Worm (Caenorhabditis elegans) whole organism, mixed stage, embryonic: ENCODE measurements around the gene srlf-3.

Source experiments
- bed-3 ChIP-seq: fragments of 200-800 bp; sonication (Bioruptor generic); optimal IDR thresholded peaks from 3 replicates; lab custom pipeline; 2018; ENCODE audit warnings: mild to moderate bottlenecking, missing genetic modification characterization, moderate library complexity, missing compliant biosample characterization
- blmp-1 ChIP-seq: fragments of 150-350 bp; optimal IDR thresholded peaks from 2 replicates; lab custom pipeline; 2014; ENCODE audit warnings: missing biosample characterization, missing genetic modification characterization
- ceh-39 ChIP-seq: fragments of 150-350 bp; optimal IDR thresholded peaks from 2 replicates; lab custom pipeline; 2014; ENCODE audit warnings: missing biosample characterization, missing genetic modification characterization
- ceh-43 ChIP-seq: fragments of 200-800 bp; sonication (Bioruptor generic); optimal IDR thresholded peaks from 2 replicates; lab custom pipeline; 2018; ENCODE audit warnings: mild to moderate bottlenecking, missing genetic modification characterization, moderate library complexity, missing compliant biosample characterization
- ces-1 ChIP-seq: fragments of 150-350 bp; optimal IDR thresholded peaks from 2 replicates; lab custom pipeline; 2014; ENCODE audit warnings: missing biosample characterization, missing genetic modification reagents, missing genetic modification characterization
- cnd-1 ChIP-seq: fragments of 200-800 bp; sonication (Bioruptor generic); optimal IDR thresholded peaks from 2 replicates; lab custom pipeline; 2018; ENCODE audit warnings: mild to moderate bottlenecking, missing genetic modification characterization, missing compliant biosample characterization
- drap-1 ChIP-seq: fragments of 200-800 bp; sonication (Bioruptor generic); optimal IDR thresholded peaks from 3 replicates; lab custom pipeline; 2018; ENCODE audit warnings: mild to moderate bottlenecking, missing genetic modification characterization, missing compliant biosample characterization
- elt-1 ChIP-seq: sonication (generic microtip); optimal IDR thresholded peaks from 2 replicates; lab custom pipeline; 2017; ENCODE audit warnings: missing genetic modification characterization, mild to moderate bottlenecking, missing compliant biosample characterization, antibody characterized with exemption, moderate library complexity, borderline replicate concordance; ENCODE audit not compliant: insufficient read depth
- ham-2 ChIP-seq: fragments of 200-800 bp; sonication (Bioruptor generic); optimal IDR thresholded peaks from 2 replicates; lab custom pipeline; 2018; ENCODE audit warnings: mild to moderate bottlenecking, missing genetic modification characterization, missing compliant biosample characterization
- hlh-1 ChIP-seq: fragments of 150-350 bp; optimal IDR thresholded peaks from 2 replicates; lab custom pipeline; 2014; ENCODE audit warnings: missing biosample characterization, missing genetic modification reagents, missing genetic modification characterization
- lin-13 ChIP-seq: fragments of 150-350 bp; optimal IDR thresholded peaks from 2 replicates; lab custom pipeline; 2014; ENCODE audit warnings: missing biosample characterization, missing genetic modification characterization
- lin-32 ChIP-seq: fragments of 200-800 bp; sonication (Bioruptor generic); optimal IDR thresholded peaks from 2 replicates; lab custom pipeline; 2018; ENCODE audit warnings: mild to moderate bottlenecking, missing genetic modification characterization, missing compliant biosample characterization
- lsy-2 ChIP-seq: fragments of 150-350 bp; optimal IDR thresholded peaks from 2 replicates; lab custom pipeline; 2014; ENCODE audit warnings: missing biosample characterization, missing genetic modification characterization
- mab-5 ChIP-seq: fragments of 150-350 bp; optimal IDR thresholded peaks from 2 replicates; lab custom pipeline; 2014; ENCODE audit warnings: missing biosample characterization, missing genetic modification characterization
- mep-1 ChIP-seq: fragments of 150-350 bp; optimal IDR thresholded peaks from 2 replicates; lab custom pipeline; 2017; ENCODE audit warnings: missing biosample characterization, missing genetic modification reagents, missing genetic modification characterization, inconsistent platforms
- mls-2 ChIP-seq: sonication (generic microtip); optimal IDR thresholded peaks from 2 replicates; lab custom pipeline; 2016; ENCODE audit warnings: mild to moderate bottlenecking, missing genetic modification characterization, moderate library complexity, missing compliant biosample characterization
- nhr-12 ChIP-seq: fragments of 150-350 bp; optimal IDR thresholded peaks from 2 replicates; lab custom pipeline; 2014; ENCODE audit warnings: missing biosample characterization, missing genetic modification characterization
- nhr-2 ChIP-seq: fragments of 150-350 bp; optimal IDR thresholded peaks from 2 replicates; lab custom pipeline; 2014; ENCODE audit warnings: missing biosample characterization, missing genetic modification characterization
- nhr-237 ChIP-seq: fragments of 150-350 bp; optimal IDR thresholded peaks from 2 replicates; lab custom pipeline; 2014; ENCODE audit warnings: missing biosample characterization, missing genetic modification characterization
- nhr-28 ChIP-seq: fragments of 150-350 bp; optimal IDR thresholded peaks from 2 replicates; lab custom pipeline; 2014; ENCODE audit warnings: missing biosample characterization, missing genetic modification characterization
- nhr-76 ChIP-seq: sonication (generic microtip); optimal IDR thresholded peaks from 2 replicates; lab custom pipeline; 2017; ENCODE audit warnings: missing biosample characterization, missing genetic modification characterization
- pha-4 ChIP-seq: fragments of 150-350 bp; optimal IDR thresholded peaks from 2 replicates; lab custom pipeline; 2018; ENCODE audit warnings: missing biosample characterization, missing genetic modification reagents, missing genetic modification characterization
- sem-2 ChIP-seq: fragments of 200-800 bp; sonication (Bioruptor generic); optimal IDR thresholded peaks from 2 replicates; lab custom pipeline; 2018; ENCODE audit warnings: mild to moderate bottlenecking, missing genetic modification characterization, missing compliant biosample characterization
- sptf-1 ChIP-seq: sonication (generic microtip); optimal IDR thresholded peaks from 2 replicates; lab custom pipeline; 2017; ENCODE audit warnings: mild to moderate bottlenecking, missing genetic modification characterization, moderate library complexity, missing compliant biosample characterization
- tbx-8 ChIP-seq: fragments of 200-800 bp; sonication (Bioruptor generic); optimal IDR thresholded peaks from 2 replicates; lab custom pipeline; 2018; ENCODE audit warnings: mild to moderate bottlenecking, missing genetic modification characterization, moderate library complexity, missing compliant biosample characterization
- unc-120 ChIP-seq: sonication (generic microtip); optimal IDR thresholded peaks from 2 replicates; lab custom pipeline; 2017; ENCODE audit warnings: missing genetic modification characterization, missing compliant biosample characterization; ENCODE audit not compliant: poor library complexity, severe bottlenecking
- unc-62 ChIP-seq: fragments of 150-350 bp; optimal IDR thresholded peaks from 2 replicates; lab custom pipeline; 2014; ENCODE audit warnings: missing biosample characterization, missing genetic modification reagents, missing genetic modification characterization
- zip-8 ChIP-seq: fragments of 150-350 bp; optimal IDR thresholded peaks from 2 replicates; lab custom pipeline; 2014; ENCODE audit warnings: missing biosample characterization, missing genetic modification characterization
- ztf-11 ChIP-seq: fragments of 150-350 bp; optimal IDR thresholded peaks from 2 replicates; lab custom pipeline; 2014; ENCODE audit warnings: missing biosample characterization, missing genetic modification characterization

The srlf-3 gene

ce11 chrIV:8463716-8464115 is 23.6 kb upstream of the srlf-3 start, which contains the start of gene str-176:
TSS of gene str-176 (minus strand) at chrIV:8463816.
- TF ChIP-seq ztf-11 (tag; lab: Kevin White, UChicago) (no peak), lin-13 (tag; lab: Kevin White, UChicago) (no peak)

- TF ChIP-seq nhr-237 (tag; lab: Kevin White, UChicago), result no peak
- TF ChIP-seq ham-2 (GFP tag; lab: Kevin White, UChicago), result no peak
- TF ChIP-seq nhr-12, result no peak
- TF ChIP-seq cnd-1 (tag; lab: Kevin White, UChicago), result no peak
- TF ChIP-seq sem-2 (GFP tag; lab: Kevin White, UChicago), result no peak
- TF ChIP-seq lsy-2 (tag; lab: Kevin White, UChicago), result no peak
- no peak for TF ChIP-seq hlh-1 (tag; lab: Kevin White, UChicago)
- TF ChIP-seq tbx-8 (GFP tag; lab: Kevin White, UChicago), result no peak
- no peak for TF ChIP-seq sptf-1 (tag; lab: Kevin White, UChicago)
- no peak for TF ChIP-seq mep-1
- TF ChIP-seq lin-32 (GFP tag; lab: Kevin White, UChicago), result no peak
- TF ChIP-seq nhr-2, result no peak
- no peak for TF ChIP-seq nhr-76 (tag; lab: Kevin White, UChicago)
- no peak for TF ChIP-seq pha-4 (tag; lab: Kevin White, UChicago)
- no peak for TF ChIP-seq mab-5 (tag; lab: Kevin White, UChicago)
- TF ChIP-seq zip-8 (tag; lab: Kevin White, UChicago), result no peak
- no peak for TF ChIP-seq ceh-39
- TF ChIP-seq, all 35 proteins: peak for 0
These were observed 23.1 kb upstream of the srlf-3 start for ce11 chrIV:8464187-8464586.

- TF ChIP-seq nhr-237 (tag; lab: Kevin White, UChicago) (no peak), unc-62 (no peak), lsy-2 (tag; lab: Kevin White, UChicago) (no peak), nhr-12 (no peak), blmp-1 (tag; lab: Kevin White, UChicago) (no peak), mab-5 (tag; lab: Kevin White, UChicago) (no peak), ztf-11 (tag; lab: Kevin White, UChicago) (no peak), ceh-43 (GFP tag; lab: Kevin White, UChicago) (no peak), cnd-1 (tag; lab: Kevin White, UChicago) (no peak)
These were observed 14.8 kb upstream of the srlf-3 start, which contains the start of gene oat-1 for ce11 chrIV:8472493-8472892. TSS of gene oat-1 (minus strand) at chrIV:8472593.

- TF ChIP-seq nhr-28 (tag; lab: Kevin White, UChicago) (no peak), nhr-12 (no peak), lin-13 (tag; lab: Kevin White, UChicago) (no peak), mls-2 (tag; lab: Kevin White, UChicago) (no peak), lin-32 (GFP tag; lab: Kevin White, UChicago) (no peak), unc-120 (no peak), elt-1 (no peak), pha-4 (tag; lab: Kevin White, UChicago) (no peak), ces-1 (GFP tag; lab: Kevin White, UChicago) (no peak), nhr-237 (tag; lab: Kevin White, UChicago) (no peak), blmp-1 (tag; lab: Kevin White, UChicago) (no peak), hlh-1 (tag; lab: Kevin White, UChicago) (no peak)
These were observed 13.5 kb upstream of the srlf-3 start, which contains the start of gene C28C12.11 for ce11 chrIV:8473756-8474155. TSS of gene C28C12.11 (plus strand) at chrIV:8474056.

ce11 chrIV:8475030-8475679 is 12.1 kb upstream of the srlf-3 start:
- no peak for TF ChIP-seq unc-120
- no peak for TF ChIP-seq pha-4 (tag; lab: Kevin White, UChicago)
- no peak for TF ChIP-seq nhr-237 (tag; lab: Kevin White, UChicago)
- no peak for TF ChIP-seq lin-13 (tag; lab: Kevin White, UChicago)
- no peak for TF ChIP-seq cnd-1 (tag; lab: Kevin White, UChicago)
- no peak for TF ChIP-seq mab-5 (tag; lab: Kevin White, UChicago)
- no peak for TF ChIP-seq drap-1 (GFP tag; lab: Kevin White, UChicago)
- no peak for TF ChIP-seq bed-3 (GFP tag; lab: Kevin White, UChicago)
- TF ChIP-seq nhr-76 (tag; lab: Kevin White, UChicago), result no peak
